Worm (Caenorhabditis elegans): Measurements from ENCODE around the gene Y71H2AM.25.

Y71H2AM.25 gene

DNA sequence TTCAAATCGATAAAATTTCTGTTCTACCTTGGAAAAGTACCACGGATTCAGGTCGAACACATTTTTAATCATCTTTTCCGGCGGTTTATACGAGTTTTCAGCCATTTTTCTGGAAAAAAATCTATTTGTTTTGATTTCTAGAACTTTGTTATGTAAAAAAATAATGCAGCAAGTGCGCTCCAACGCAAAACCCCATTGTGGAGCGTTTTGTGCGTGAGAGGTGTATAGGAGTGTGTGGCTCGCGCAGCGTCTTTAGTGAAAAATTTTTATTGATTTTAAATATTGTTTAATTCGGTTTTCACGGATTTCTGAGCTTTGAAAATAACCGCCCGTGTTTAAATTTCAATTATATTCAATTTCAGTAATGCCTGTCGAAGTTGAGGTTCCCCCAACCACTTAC lies 16.4 kb upstream of the Y71H2AM.25 start, which contains the start of gene Y71H2AM.20 (continued):
- peak; percentile 45 for TF ChIP-seq T07F8.4 (tag; optimal IDR thresholded peaks at IDR 0.05)
- TF ChIP-seq nhr-80 (tag; optimal IDR thresholded peaks at IDR 0.05), result peak; percentile 86
- peak; percentile 95 for TF ChIP-seq ekl-4 (GFP tag; IDR thresholded peaks at IDR 0.05)
- TF ChIP-seq attf-5 (GFP tag; optimal IDR thresholded peaks at IDR 0.05), result peak; percentile 100
- no peak for TF ChIP-seq nfya-1 (tag; optimal IDR thresholded peaks at IDR 0.05; ENCODE audit: borderline replicate concordance, insufficient read depth)
- TF ChIP-seq ZK185.1 (tag; optimal IDR thresholded peaks at IDR 0.05; ENCODE audit: poor library complexity, severe bottlenecking), result peak; percentile 93
- peak; percentile 74; the same call in 1 of the 2 replicates for TF ChIP-seq Y79H2A.3 (GFP tag; conservative IDR thresholded peaks at IDR 0.05)
- TF ChIP-seq B0261.1 (tag; optimal IDR thresholded peaks at IDR 0.05), result peak; percentile 1
- peak; percentile 71; the same call in 1 of the 2 replicates for TF ChIP-seq Y53F4B.3 (GFP tag; IDR thresholded peaks at IDR 0.05)
- peak; percentile 70 for TF ChIP-seq ceh-100 (GFP tag; IDR thresholded peaks at IDR 0.05)
- peak; percentile 69 for TF ChIP-seq lsy-27 (tag; optimal IDR thresholded peaks at IDR 0.05; ENCODE audit: borderline replicate concordance, insufficient read depth)
- no peak for TF ChIP-seq repo-1 (tag; optimal IDR thresholded peaks at IDR 0.05)
- TF ChIP-seq sptf-2 (GFP tag; optimal IDR thresholded peaks at IDR 0.05), result no peak
- peak; percentile 96 for TF ChIP-seq madf-3 (GFP tag; IDR thresholded peaks at IDR 0.05)
- no peak for TF ChIP-seq F52B5.7 (tag; optimal IDR thresholded peaks at IDR 0.05)
- TF ChIP-seq ceh-58 (GFP tag; IDR thresholded peaks at IDR 0.05), result no peak
- TF ChIP-seq B0019.2 (GFP tag; conservative IDR thresholded peaks at IDR 0.05), result peak; percentile 85
- TF ChIP-seq madf-6 (GFP tag; IDR thresholded peaks at IDR 0.05), result peak; percentile 90
- TF ChIP-seq hmg-1.2 (GFP tag; IDR thresholded peaks at IDR 0.05), result peak; percentile 76
- TF ChIP-seq xnd-1 (tag; optimal IDR thresholded peaks at IDR 0.05), result peak; percentile 49
- TF ChIP-seq sdz-38 (tag; optimal IDR thresholded peaks at IDR 0.05), result no peak
- TF ChIP-seq lsl-1 (GFP tag; optimal IDR thresholded peaks at IDR 0.05), result peak; percentile 92
- peak; percentile 94 for TF ChIP-seq lin-54 (GFP tag; optimal IDR thresholded peaks at IDR 0.05)
- no peak for TF ChIP-seq cebp-2 (GFP tag; IDR thresholded peaks at IDR 0.05)
- TF ChIP-seq nhr-90 (tag; optimal IDR thresholded peaks at IDR 0.05), result peak; percentile 84
- peak; percentile 67; the same call in 1 of the 2 replicates for TF ChIP-seq egl-44 (GFP tag; IDR thresholded peaks at IDR 0.05)
- peak in 1 of 2 experiments; percentile 13 for TF ChIP-seq rec-8 (tag; optimal IDR thresholded peaks at IDR 0.05)
- peak; percentile 87 for TF ChIP-seq madf-10 (tag; optimal IDR thresholded peaks at IDR 0.05)
- peak; percentile 84 for TF ChIP-seq rcor-1 (GFP tag; IDR thresholded peaks at IDR 0.05)
- TF ChIP-seq dpl-1 (GFP tag; optimal IDR thresholded peaks at IDR 0.05), result peak; percentile 88
- TF ChIP-seq lag-1 (GFP tag; IDR thresholded peaks at IDR 0.05), result no peak
- TF ChIP-seq die-1 (tag; optimal IDR thresholded peaks at IDR 0.05), result peak; percentile 54
- peak; percentile 91 for TF ChIP-seq K12H6.12 (tag; optimal IDR thresholded peaks at IDR 0.05)
- no peak for TF ChIP-seq tbx-9 (tag; optimal IDR thresholded peaks at IDR 0.05; ENCODE audit: borderline replicate concordance)
- peak; percentile 92 for TF ChIP-seq lin-40 (tag; optimal IDR thresholded peaks at IDR 0.05)
- TF ChIP-seq snpc-1.1 (tag; optimal IDR thresholded peaks at IDR 0.05; ENCODE audit: insufficient read depth), result peak; percentile 71

DNA sequence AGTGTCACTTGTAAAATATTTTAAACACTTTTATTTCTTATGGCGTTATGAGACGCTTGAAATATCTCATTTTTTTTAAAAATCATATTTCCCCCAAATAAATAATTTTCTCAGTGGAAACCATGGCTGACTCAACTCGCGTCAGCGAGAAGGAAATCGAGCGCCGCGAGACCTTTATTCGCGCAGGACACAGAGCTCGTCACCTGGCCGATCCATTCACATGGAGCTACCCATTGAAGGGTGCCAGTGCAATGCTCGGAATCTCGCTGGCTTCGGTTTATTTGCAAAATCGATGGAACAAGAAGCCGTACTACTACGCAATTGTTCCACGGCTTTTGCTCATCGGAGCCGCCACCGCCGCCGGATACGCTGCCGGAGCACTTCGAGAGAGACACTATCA lies 15.5 kb upstream of the Y71H2AM.25 start, which contains the start of gene nduc-2:
Gene nduc-2 (plus strand): TSS at position 113 of the 400 bp plus-strand sequence.
- TF ChIP-seq snpc-1.1 (tag; optimal IDR thresholded peaks at IDR 0.05; ENCODE audit: insufficient read depth), result no peak
- TF ChIP-seq pbrm-1 (GFP tag; IDR thresholded peaks at IDR 0.05), result peak; percentile 56; the same call in 1 of the 2 replicates
- no peak for TF ChIP-seq ztf-3 (GFP tag; optimal IDR thresholded peaks at IDR 0.05)
- TF ChIP-seq madf-6 (GFP tag; IDR thresholded peaks at IDR 0.05), result peak; percentile 62
- TF ChIP-seq snpc-4 (GFP tag; optimal IDR thresholded peaks at IDR 0.05), result no peak
- peak in 1 of 4 experiments; percentile 3 for TF ChIP-seq snpc-4 (tag; optimal IDR thresholded peaks at IDR 0.05)
- no peak for TF ChIP-seq ets-4 (GFP tag; optimal IDR thresholded peaks at IDR 0.05)
- no peak for TF ChIP-seq athp-1 (tag; optimal IDR thresholded peaks at IDR 0.05)
- TF ChIP-seq D2030.7 (GFP tag; IDR thresholded peaks at IDR 0.05), result 0 out of 2 replicates have a peak, but pooled peaks have one; percentile 10
- peak; percentile 22; the same call in 1 of the 2 replicates for TF ChIP-seq dox-1 (GFP tag; IDR thresholded peaks at IDR 0.05)
- TF ChIP-seq tbp1 (GFP tag; optimal IDR thresholded peaks at IDR 0.05), result peak; percentile 3
- TF ChIP-seq sea-2 (GFP tag; IDR thresholded peaks at IDR 0.05), result no peak
- peak; percentile 69 for TF ChIP-seq mcd-1 (GFP tag; IDR thresholded peaks at IDR 0.05)
- peak; percentile 5 for TF ChIP-seq repo-1 (tag; optimal IDR thresholded peaks at IDR 0.05)
- TF ChIP-seq C17E4.6 (GFP tag; IDR thresholded peaks at IDR 0.05), result 0 out of 2 replicates have a peak, but pooled peaks have one; percentile 15
- TF ChIP-seq rcor-1 (GFP tag; IDR thresholded peaks at IDR 0.05), result no peak
- 0 out of 2 replicates have a peak, but pooled peaks have one; percentile 31 for TF ChIP-seq Y56A3A.18 (GFP tag; IDR thresholded peaks at IDR 0.05)

All from whole organism, young adult.